Worm (Caenorhabditis elegans) whole organism, mixed stage, embryonic: ENCODE data around the gene srw-33.

Experiments used
- M03D4.4 ChIP-seq: sonication (generic microtip); optimal IDR thresholded peaks from 2 replicates; lab custom pipeline; 2017; ENCODE audit warnings: mild to moderate bottlenecking, missing genetic modification characterization, missing compliant biosample characterization
- bed-3 ChIP-seq: fragments of 200-800 bp; sonication (Bioruptor generic); optimal IDR thresholded peaks from 3 replicates; lab custom pipeline; 2018; ENCODE audit warnings: mild to moderate bottlenecking, missing genetic modification characterization, moderate library complexity, missing compliant biosample characterization
- blmp-1 ChIP-seq: fragments of 150-350 bp; optimal IDR thresholded peaks from 2 replicates; lab custom pipeline; 2014; ENCODE audit warnings: missing biosample characterization, missing genetic modification characterization
- ceh-39 ChIP-seq: fragments of 150-350 bp; optimal IDR thresholded peaks from 2 replicates; lab custom pipeline; 2014; ENCODE audit warnings: missing biosample characterization, missing genetic modification characterization
- ceh-43 ChIP-seq: fragments of 200-800 bp; sonication (Bioruptor generic); optimal IDR thresholded peaks from 2 replicates; lab custom pipeline; 2018; ENCODE audit warnings: mild to moderate bottlenecking, missing genetic modification characterization, moderate library complexity, missing compliant biosample characterization
- ceh-83 ChIP-seq: fragments of 200-800 bp; sonication (Bioruptor generic); optimal IDR thresholded peaks from 2 replicates; lab custom pipeline; 2018; ENCODE audit warnings: mild to moderate bottlenecking, missing genetic modification characterization, missing compliant biosample characterization
- ces-1 ChIP-seq: fragments of 150-350 bp; optimal IDR thresholded peaks from 2 replicates; lab custom pipeline; 2014; ENCODE audit warnings: missing biosample characterization, missing genetic modification reagents, missing genetic modification characterization
- cnd-1 ChIP-seq: fragments of 200-800 bp; sonication (Bioruptor generic); optimal IDR thresholded peaks from 2 replicates; lab custom pipeline; 2018; ENCODE audit warnings: mild to moderate bottlenecking, missing genetic modification characterization, missing compliant biosample characterization
- drap-1 ChIP-seq: fragments of 200-800 bp; sonication (Bioruptor generic); optimal IDR thresholded peaks from 3 replicates; lab custom pipeline; 2018; ENCODE audit warnings: mild to moderate bottlenecking, missing genetic modification characterization, missing compliant biosample characterization
- elt-1 ChIP-seq: sonication (generic microtip); optimal IDR thresholded peaks from 2 replicates; lab custom pipeline; 2017; ENCODE audit warnings: missing genetic modification characterization, mild to moderate bottlenecking, missing compliant biosample characterization, antibody characterized with exemption, moderate library complexity, borderline replicate concordance; ENCODE audit not compliant: insufficient read depth
- elt-3 ChIP-seq: fragments of 150-350 bp; optimal IDR thresholded peaks from 2 replicates; lab custom pipeline; 2014; ENCODE audit warnings: missing biosample characterization, missing genetic modification characterization
- flh-1 ChIP-seq: fragments of 200-800 bp; sonication (Bioruptor generic); optimal IDR thresholded peaks from 2 replicates; lab custom pipeline; 2018; ENCODE audit warnings: mild to moderate bottlenecking, missing genetic modification characterization, moderate library complexity, missing compliant biosample characterization
- hlh-1 ChIP-seq: fragments of 150-350 bp; optimal IDR thresholded peaks from 2 replicates; lab custom pipeline; 2014; ENCODE audit warnings: missing biosample characterization, missing genetic modification reagents, missing genetic modification characterization
- lin-13 ChIP-seq: fragments of 150-350 bp; optimal IDR thresholded peaks from 2 replicates; lab custom pipeline; 2014; ENCODE audit warnings: missing biosample characterization, missing genetic modification characterization
- lin-32 ChIP-seq: fragments of 200-800 bp; sonication (Bioruptor generic); optimal IDR thresholded peaks from 2 replicates; lab custom pipeline; 2018; ENCODE audit warnings: mild to moderate bottlenecking, missing genetic modification characterization, missing compliant biosample characterization
- lsy-2 ChIP-seq: fragments of 150-350 bp; optimal IDR thresholded peaks from 2 replicates; lab custom pipeline; 2014; ENCODE audit warnings: missing biosample characterization, missing genetic modification characterization
- mab-5 ChIP-seq: fragments of 150-350 bp; optimal IDR thresholded peaks from 2 replicates; lab custom pipeline; 2014; ENCODE audit warnings: missing biosample characterization, missing genetic modification characterization
- mls-2 ChIP-seq: sonication (generic microtip); optimal IDR thresholded peaks from 2 replicates; lab custom pipeline; 2016; ENCODE audit warnings: mild to moderate bottlenecking, missing genetic modification characterization, moderate library complexity, missing compliant biosample characterization
- nhr-2 ChIP-seq: fragments of 150-350 bp; optimal IDR thresholded peaks from 2 replicates; lab custom pipeline; 2014; ENCODE audit warnings: missing biosample characterization, missing genetic modification characterization
- nhr-28 ChIP-seq: fragments of 150-350 bp; optimal IDR thresholded peaks from 2 replicates; lab custom pipeline; 2014; ENCODE audit warnings: missing biosample characterization, missing genetic modification characterization
- nhr-76 ChIP-seq: sonication (generic microtip); optimal IDR thresholded peaks from 2 replicates; lab custom pipeline; 2017; ENCODE audit warnings: missing biosample characterization, missing genetic modification characterization
- pha-4 ChIP-seq: fragments of 150-350 bp; optimal IDR thresholded peaks from 2 replicates; lab custom pipeline; 2018; ENCODE audit warnings: missing biosample characterization, missing genetic modification reagents, missing genetic modification characterization
- sem-2 ChIP-seq: fragments of 200-800 bp; sonication (Bioruptor generic); optimal IDR thresholded peaks from 2 replicates; lab custom pipeline; 2018; ENCODE audit warnings: mild to moderate bottlenecking, missing genetic modification characterization, missing compliant biosample characterization
- snpc-4 ChIP-seq: fragments of 150-350 bp; optimal IDR thresholded peaks from 2 replicates; lab custom pipeline; 2014; ENCODE audit warnings: missing biosample characterization, missing genetic modification characterization
- sptf-1 ChIP-seq: sonication (generic microtip); optimal IDR thresholded peaks from 2 replicates; lab custom pipeline; 2017; ENCODE audit warnings: mild to moderate bottlenecking, missing genetic modification characterization, moderate library complexity, missing compliant biosample characterization
- tbx-8 ChIP-seq: fragments of 200-800 bp; sonication (Bioruptor generic); optimal IDR thresholded peaks from 2 replicates; lab custom pipeline; 2018; ENCODE audit warnings: mild to moderate bottlenecking, missing genetic modification characterization, moderate library complexity, missing compliant biosample characterization
- unc-120 ChIP-seq: sonication (generic microtip); optimal IDR thresholded peaks from 2 replicates; lab custom pipeline; 2017; ENCODE audit warnings: missing genetic modification characterization, missing compliant biosample characterization; ENCODE audit not compliant: poor library complexity, severe bottlenecking
- unc-39 ChIP-seq: fragments of 150-350 bp; optimal IDR thresholded peaks from 2 replicates; lab custom pipeline; 2014; ENCODE audit warnings: missing biosample characterization, missing genetic modification characterization
- unc-62 ChIP-seq: fragments of 150-350 bp; optimal IDR thresholded peaks from 2 replicates; lab custom pipeline; 2014; ENCODE audit warnings: missing biosample characterization, missing genetic modification reagents, missing genetic modification characterization
- zip-8 ChIP-seq: fragments of 150-350 bp; optimal IDR thresholded peaks from 2 replicates; lab custom pipeline; 2014; ENCODE audit warnings: missing biosample characterization, missing genetic modification characterization
- ztf-11 ChIP-seq: fragments of 150-350 bp; optimal IDR thresholded peaks from 2 replicates; lab custom pipeline; 2014; ENCODE audit warnings: missing biosample characterization, missing genetic modification characterization

The srw-33 gene

DNA sequence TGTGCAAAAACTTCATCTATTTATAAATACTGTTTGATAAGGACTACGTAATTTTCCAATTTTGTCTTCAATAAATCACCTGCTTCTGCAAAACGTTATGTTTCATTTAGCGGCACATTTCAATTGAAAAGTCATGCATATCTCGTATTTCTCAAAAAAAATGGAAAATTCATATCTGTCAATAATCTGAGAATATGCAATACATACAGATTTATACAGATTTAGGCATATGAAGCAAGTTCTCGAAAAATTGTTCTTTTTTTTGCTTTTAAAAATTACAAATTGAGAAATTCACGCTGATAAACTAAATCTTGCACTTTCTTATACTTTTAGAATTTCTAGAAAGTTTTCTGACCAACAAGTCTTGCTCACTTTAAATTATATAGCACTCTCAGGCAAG lies 7.1 kb downstream of the srw-33 start, which contains the start of gene T26H5.11:
Gene T26H5.11, minus strand, starts transcription at position 101 of the 400 bp plus-strand sequence.
- TF ChIP-seq M03D4.4 (tag; lab: Kevin White, UChicago) (no peak), ceh-83 (no peak), zip-8 (tag; lab: Kevin White, UChicago) (no peak), lsy-2 (tag; lab: Kevin White, UChicago) (no peak), ztf-11 (no peak), pha-4 (tag; lab: Kevin White, UChicago) (no peak), mls-2 (tag; lab: Kevin White, UChicago) (no peak)

DNA sequence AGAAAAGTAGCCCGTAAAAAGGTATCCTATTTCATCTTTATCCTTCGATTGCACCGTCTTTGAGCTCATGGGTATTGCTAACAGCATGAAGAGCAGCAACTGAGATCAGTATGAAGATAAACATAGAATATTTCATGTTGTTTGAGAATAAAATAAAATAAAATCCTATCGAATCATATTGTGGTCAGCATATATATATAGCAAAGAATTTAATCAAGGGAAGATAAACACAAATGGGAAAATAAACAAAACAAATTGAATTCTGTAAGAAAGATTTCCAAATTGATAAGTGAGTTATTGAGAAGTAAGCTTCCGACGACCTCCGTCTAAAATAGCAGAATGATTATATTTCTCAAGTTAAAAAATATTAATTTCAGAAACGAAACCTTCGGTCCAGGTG lies 7.6 kb downstream of the srw-33 start, which contains the start of gene T26H5.10:
Gene T26H5.10, minus strand, starts transcription at position 101 of the 400 bp plus-strand sequence.
- TF ChIP-seq mls-2 (tag; lab: Kevin White, UChicago) = no peak
- TF ChIP-seq lin-13 = no peak
- no peak for TF ChIP-seq lsy-2 (tag; lab: Kevin White, UChicago)
- TF ChIP-seq bed-3 = no peak
- TF ChIP-seq elt-1 = no peak
- TF ChIP-seq ceh-39 (tag; lab: Kevin White, UChicago) = no peak
- TF ChIP-seq ces-1 = no peak
- no peak for TF ChIP-seq tbx-8
- TF ChIP-seq sem-2 = no peak
- no peak for TF ChIP-seq elt-3 (tag; lab: Kevin White, UChicago)
- TF ChIP-seq ceh-43 = no peak
- no peak for TF ChIP-seq drap-1
- TF ChIP-seq unc-39 (tag; lab: Kevin White, UChicago) = no peak
- TF ChIP-seq unc-120 (tag; lab: Kevin White, UChicago) = no peak
- TF ChIP-seq nhr-28 (tag; lab: Kevin White, UChicago) = no peak

DNA sequence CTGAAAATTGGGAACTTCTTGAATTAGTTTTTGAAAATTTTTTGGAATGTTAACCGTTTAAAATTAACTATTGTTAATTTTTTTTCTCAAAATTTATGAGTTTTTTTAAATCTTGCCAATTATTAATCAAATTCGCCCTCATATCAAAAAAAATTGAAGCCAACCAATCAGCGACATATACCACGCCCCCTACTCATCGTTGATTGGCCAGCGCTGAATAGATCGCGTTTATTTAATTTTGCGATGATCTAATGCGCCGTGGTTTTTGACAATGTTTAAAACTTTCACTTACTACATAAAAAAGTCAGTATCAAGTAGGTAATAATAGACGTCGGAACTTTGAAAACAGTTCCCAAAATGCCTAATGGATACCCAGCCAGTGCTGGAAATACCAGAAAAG lies 8.9 kb downstream of the srw-33 start:
- no peak for TF ChIP-seq blmp-1
- no peak for TF ChIP-seq lsy-2 (tag; lab: Kevin White, UChicago)
- no peak for TF ChIP-seq pha-4 (tag; lab: Kevin White, UChicago)
- no peak for TF ChIP-seq nhr-76 (tag; lab: Kevin White, UChicago)
- TF ChIP-seq mab-5 (tag; lab: Kevin White, UChicago) = no peak
- no peak for TF ChIP-seq unc-120 (tag; lab: Kevin White, UChicago)
- TF ChIP-seq ztf-11 = no peak
- no peak for TF ChIP-seq unc-62 (GFP tag; lab: Kevin White, UChicago)
- TF ChIP-seq ces-1 = no peak
- TF ChIP-seq drap-1 = no peak
- TF ChIP-seq zip-8 (tag; lab: Kevin White, UChicago) = no peak
- no peak for TF ChIP-seq cnd-1 (tag; lab: Kevin White, UChicago)
- TF ChIP-seq elt-3 (tag; lab: Kevin White, UChicago) = no peak
- TF ChIP-seq, all 35 proteins: peak for 0

DNA sequence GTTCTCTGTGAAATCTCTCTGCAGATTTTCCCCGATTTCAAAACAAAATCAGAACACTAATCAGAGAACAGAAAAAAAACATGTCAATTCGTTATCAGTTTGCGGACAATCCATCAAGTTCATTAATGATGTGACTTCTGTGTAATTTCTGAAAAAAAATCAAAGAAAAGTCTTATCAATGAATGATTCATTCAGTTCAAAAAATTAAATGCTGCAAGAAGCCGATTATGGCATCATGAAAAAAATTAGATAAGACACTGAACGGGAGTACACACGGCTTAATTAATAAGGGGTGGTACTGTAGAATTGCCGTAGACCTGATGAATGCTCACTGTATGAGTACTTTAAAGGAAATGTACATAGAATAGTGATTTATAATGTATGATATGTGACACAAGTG lies 15.2 kb downstream of the srw-33 start:
- TF ChIP-seq mls-2 (tag; lab: Kevin White, UChicago) (no peak), nhr-28 (tag; lab: Kevin White, UChicago) (no peak), lin-32 (GFP tag; lab: Kevin White, UChicago) (no peak), blmp-1 (no peak), ceh-43 (no peak), ceh-39 (tag; lab: Kevin White, UChicago) (no peak), hlh-1 (tag; lab: Kevin White, UChicago) (no peak), sptf-1 (tag; lab: Kevin White, UChicago) (no peak), snpc-4 (no peak), unc-39 (tag; lab: Kevin White, UChicago) (no peak), flh-1 (GFP tag; lab: Kevin White, UChicago) (no peak), ztf-11 (no peak)
- TF ChIP-seq, all 35 proteins: peak for 0

DNA sequence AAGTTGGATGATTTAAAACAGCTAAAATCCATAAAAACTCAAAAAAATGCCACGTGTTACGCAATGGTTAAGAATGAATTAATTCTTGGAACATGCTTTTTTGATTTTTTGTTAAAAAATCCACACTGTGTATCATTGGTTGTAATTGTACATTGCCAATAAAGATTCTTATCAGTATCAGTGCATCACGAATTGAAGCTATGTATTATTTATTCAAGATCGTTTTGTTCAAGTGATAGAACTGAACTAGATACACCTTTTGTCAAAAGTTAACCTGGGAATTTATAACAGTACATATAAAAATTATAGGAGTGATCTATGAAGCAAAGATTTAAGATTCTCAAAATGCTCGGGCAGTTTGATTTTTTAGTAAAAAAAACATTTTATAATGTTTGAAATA lies 16.7 kb downstream of the srw-33 start:
- TF ChIP-seq elt-1 (no peak), nhr-2 (tag; lab: Kevin White, UChicago) (no peak), bed-3 (no peak), lsy-2 (tag; lab: Kevin White, UChicago) (no peak), sem-2 (no peak), drap-1 (no peak)
- TF ChIP-seq, all 35 proteins: peak for 0
